Fruit fly (Drosophila melanogaster): ENCODE data around the gene nab.
A peak's percentile ranks its signal among the peaks of the same experiment; 100 is the strongest.

nab gene

dm6 chr3L:4160926-4161325, at the start of gene nab:
nab (minus strand) TSS chr3L:4160932.
- TF ChIP-seq CG4496 (GFP tag; IDR thresholded peaks at IDR 0.05) (no peak), D1 (tag; optimal IDR thresholded peaks at IDR 0.05) (no peak), Snoo (tag; optimal IDR thresholded peaks at IDR 0.05) (peak; percentile 23), fd96Ca (GFP tag; IDR thresholded peaks at IDR 0.05) (no peak), Pif1B (GFP tag; optimal IDR thresholded peaks at IDR 0.05) (no peak), CG17806 (tag; optimal IDR thresholded peaks at IDR 0.05) (no peak)

- TF ChIP-seq CG4496 (GFP tag; IDR thresholded peaks at IDR 0.05) (peak; percentile 83), Snoo (tag; optimal IDR thresholded peaks at IDR 0.05) (no peak), CG34367 (tag; optimal IDR thresholded peaks at IDR 0.05) (no peak), Ets98B (GFP tag; IDR thresholded peaks at IDR 0.05) (peak; percentile 79), CG14655 (GFP tag; optimal IDR thresholded peaks at IDR 0.05) (no peak), CG8301 (tag; optimal IDR thresholded peaks at IDR 0.05) (peak; percentile 45), CG8159 (tag; optimal IDR thresholded peaks at IDR 0.05) (no peak), CG15710 (tag; optimal IDR thresholded peaks at IDR 0.05) (no peak), CG13204 (GFP tag; optimal IDR thresholded peaks at IDR 0.05) (no peak), Pif1A (GFP tag; optimal IDR thresholded peaks at IDR 0.05) (no peak), CG17806 (tag; optimal IDR thresholded peaks at IDR 0.05) (no peak), CG12605 (GFP tag; IDR thresholded peaks at IDR 0.05) (no peak), fd96Ca (GFP tag; IDR thresholded peaks at IDR 0.05) (peak; percentile 61), EcR (GFP tag; optimal IDR thresholded peaks at IDR 0.05) (no peak), CG9948 (tag; optimal IDR thresholded peaks at IDR 0.05) (peak; percentile 4), gl (tag; optimal IDR thresholded peaks at IDR 0.05) (no peak), CG32121 (GFP tag; IDR thresholded peaks at IDR 0.05) (peak; percentile 88), Pif1B (GFP tag; optimal IDR thresholded peaks at IDR 0.05) (no peak), CG10348 (GFP tag; IDR thresholded peaks at IDR 0.05) (no peak), D1 (tag; optimal IDR thresholded peaks at IDR 0.05) (no peak), rn (GFP tag; IDR thresholded peaks at IDR 0.05) (no peak)
Measured at dm6 chr3L:4209731-4210130, 49.0 kb upstream of the nab start.

dm6 chr3L:4209078-4209477, 48.3 kb upstream of the nab start, which contains the start of gene Cpr64Aa:
Cpr64Aa (minus strand) TSS chr3L:4209178.
- TF ChIP-seq gl (tag; optimal IDR thresholded peaks at IDR 0.05) (no peak), EcR (GFP tag; optimal IDR thresholded peaks at IDR 0.05) (no peak)

- TF ChIP-seq CG8159 (tag; optimal IDR thresholded peaks at IDR 0.05) = no peak
Measured at dm6 chr3L:4204867-4205266, 44.1 kb upstream of the nab start.

dm6 chr3L:4204239-4204638, 43.5 kb upstream of the nab start, which contains the start of gene CG15005:
CG15005 (minus strand) TSS chr3L:4204339.
- TF ChIP-seq Ets98B (GFP tag; IDR thresholded peaks at IDR 0.05) (no peak), Pif1A (GFP tag; optimal IDR thresholded peaks at IDR 0.05) (no peak), rn (GFP tag; IDR thresholded peaks at IDR 0.05) (no peak), EcR (GFP tag; optimal IDR thresholded peaks at IDR 0.05) (no peak), Snoo (tag; optimal IDR thresholded peaks at IDR 0.05) (no peak), CG4496 (GFP tag; IDR thresholded peaks at IDR 0.05) (no peak), CG8159 (tag; optimal IDR thresholded peaks at IDR 0.05) (no peak), CG8301 (tag; optimal IDR thresholded peaks at IDR 0.05) (no peak), CG34367 (tag; optimal IDR thresholded peaks at IDR 0.05) (no peak), CG32121 (GFP tag; IDR thresholded peaks at IDR 0.05) (no peak), CG17806 (tag; optimal IDR thresholded peaks at IDR 0.05) (no peak), CG9948 (tag; optimal IDR thresholded peaks at IDR 0.05) (no peak), CG13204 (GFP tag; optimal IDR thresholded peaks at IDR 0.05) (no peak), CG15710 (tag; optimal IDR thresholded peaks at IDR 0.05) (no peak), CG14655 (GFP tag; optimal IDR thresholded peaks at IDR 0.05) (no peak), gl (tag; optimal IDR thresholded peaks at IDR 0.05) (no peak), Pif1B (GFP tag; optimal IDR thresholded peaks at IDR 0.05) (no peak)

DNA sequence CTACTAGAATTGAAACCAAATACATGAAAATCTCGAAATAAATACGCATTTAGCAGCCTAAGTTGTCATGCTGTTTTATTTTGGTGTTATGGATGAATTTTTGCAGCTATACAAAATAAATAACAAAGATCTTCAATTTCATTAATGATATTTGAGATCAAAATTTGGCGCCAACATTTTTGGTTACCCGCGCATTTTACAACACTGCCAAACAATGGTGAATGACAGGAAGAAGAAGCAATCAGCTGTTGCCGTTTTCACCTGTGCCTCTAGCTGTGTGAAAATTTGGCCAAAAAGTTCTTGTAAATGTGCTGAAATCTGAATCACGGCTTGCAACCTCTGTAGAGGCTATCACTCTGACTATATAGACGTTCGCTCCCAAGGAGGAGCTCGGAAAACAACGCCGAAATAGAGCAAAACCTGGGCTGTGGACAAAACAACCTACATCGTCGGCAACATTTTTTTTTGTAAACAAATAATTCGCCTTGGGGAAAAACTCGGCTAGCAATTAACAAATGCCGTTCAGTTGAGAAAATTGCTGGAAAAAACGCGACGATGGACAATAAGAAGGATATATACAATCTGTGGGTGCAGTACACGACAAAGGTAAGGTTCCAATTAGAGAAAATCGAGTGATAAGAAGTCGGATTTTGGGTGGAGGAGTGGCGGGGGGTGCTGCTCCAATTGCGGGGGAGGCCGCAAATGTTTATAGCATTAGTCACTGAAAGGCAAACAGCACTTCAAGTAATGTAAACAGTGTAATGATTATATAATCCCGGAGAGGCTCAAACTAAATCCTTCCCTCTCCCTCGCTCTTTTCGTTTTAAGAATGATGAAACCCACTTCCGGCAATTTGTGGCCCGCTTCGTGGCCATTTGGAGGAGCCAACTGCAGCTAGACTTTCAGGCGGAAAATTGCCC, 33.3 kb upstream of the nab start, which contains the start of gene CG43367:
Gene CG43367, plus strand, starts transcription at position 264 of the 920 bp plus-strand sequence.
- TF ChIP-seq CG12605 (GFP tag; IDR thresholded peaks at IDR 0.05) (no peak), CG13204 (GFP tag; optimal IDR thresholded peaks at IDR 0.05) (no peak), CG32121 (GFP tag; IDR thresholded peaks at IDR 0.05) (0 out of 2 replicates have a peak, but pooled peaks have one; percentile 14)

- TF ChIP-seq CG17806 (tag; optimal IDR thresholded peaks at IDR 0.05) (no peak), gl (tag; optimal IDR thresholded peaks at IDR 0.05) (no peak)
Measured at dm6 chr3L:4187930-4188523, 27.3 kb upstream of the nab start, which contains the start of the genes Teh2 and tipE. Teh2 (minus strand) TSS chr3L:4188023. tipE (plus strand) TSS chr3L:4188499.
